Fruit fly (Drosophila melanogaster) Kc167 (cell line): ENCODE measurements around the gene Cand1.

Experiments
- Myc ChIP-seq: fragments of >200 bp; optimal IDR thresholded peaks from 2 replicates; lab custom pipeline; 2017; ENCODE audit warnings: missing external identifiers
- Sin3A ChIP-seq: fragments of >200 bp; optimal IDR thresholded peaks from 2 replicates; lab custom pipeline; 2018; ENCODE audit warnings: missing external identifiers
- h ChIP-seq: fragments of >200 bp; optimal IDR thresholded peaks from 3 replicates; lab custom pipeline; 2018; ENCODE audit warnings: missing external identifiers
- insv ChIP-seq: fragments of >200 bp; optimal IDR thresholded peaks from 3 replicates; lab custom pipeline; 2018; ENCODE audit warnings: missing external identifiers
- psq ChIP-seq: fragments of >200 bp; optimal IDR thresholded peaks from 2 replicates; lab custom pipeline; 2017; ENCODE audit warnings: missing external identifiers
- ttk ChIP-seq: sonication (Bioruptor generic); optimal IDR thresholded peaks from 2 replicates; lab custom pipeline; 2017; ENCODE audit warnings: missing external identifiers

Cand1 gene

DNA sequence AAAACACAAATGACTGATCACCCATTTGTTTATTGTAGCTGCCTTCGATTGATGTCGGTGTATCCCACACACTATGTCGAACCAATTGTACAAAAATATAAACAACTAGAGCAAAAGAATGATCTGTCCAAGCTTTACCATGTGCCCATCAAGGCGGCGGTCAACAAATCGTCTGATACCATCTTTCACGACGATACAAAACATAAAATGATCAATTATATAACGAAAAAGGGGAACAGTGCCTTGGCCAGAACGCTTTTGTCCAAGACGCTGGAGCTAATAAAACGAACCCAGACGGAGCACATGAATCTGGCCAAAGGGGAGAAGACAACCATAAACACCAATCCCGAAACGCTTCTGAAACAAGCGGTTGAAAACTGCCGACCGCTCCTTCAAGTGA lies 24.3 kb upstream of the Cand1 start:
- TF ChIP-seq insv (no peak), psq (lab: Kevin White, UChicago) (no peak)

- no peak for TF ChIP-seq Sin3A (lab: Kevin White, UChicago)
- no peak for TF ChIP-seq psq (lab: Kevin White, UChicago)
- TF ChIP-seq h (lab: Kevin White, UChicago): no peak
- TF ChIP-seq Myc (lab: Kevin White, UChicago): no peak
- no peak for TF ChIP-seq ttk (lab: Kevin White, UChicago)
- no peak for TF ChIP-seq insv
These were observed 23.8 kb upstream of the Cand1 start, which contains the start of the genes Cdk1 and mRpS7 for dm6 chr2L:10386208-10386805. TSS of gene Cdk1 (minus strand) at chr2L:10386262. TSS of gene mRpS7 (plus strand) at chr2L:10386662.

DNA sequence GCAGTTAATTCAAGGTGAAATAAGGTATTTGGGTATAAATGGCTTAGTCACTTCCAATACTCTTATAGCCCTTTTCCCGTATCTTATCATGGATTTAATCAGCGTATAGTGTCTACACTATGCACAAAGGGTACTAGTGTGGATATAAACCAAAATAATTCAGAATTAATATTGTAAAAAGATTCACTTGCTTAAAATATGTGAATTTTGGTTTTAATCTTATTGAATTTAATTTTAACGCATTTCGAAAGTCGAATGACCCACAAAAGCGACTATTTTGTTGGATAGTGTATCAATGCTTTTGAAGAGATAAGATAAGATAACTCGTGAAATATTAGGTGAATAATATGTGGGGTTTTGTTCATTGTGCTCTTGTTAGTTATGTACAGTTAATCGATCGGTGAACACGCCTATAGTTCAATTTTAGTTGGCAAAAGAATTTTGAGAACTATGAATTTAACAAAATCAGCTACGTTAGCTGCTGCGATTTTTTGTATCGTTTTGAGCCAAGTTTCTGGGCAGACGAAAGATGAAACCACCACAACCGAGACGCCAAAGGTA lies 19.5 kb upstream of the Cand1 start, which contains the start of gene CG5096:
Gene CG5096, plus strand, starts transcription at position 374 of the 561 bp plus-strand sequence.
- no peak for TF ChIP-seq Myc (lab: Kevin White, UChicago)
- no peak for TF ChIP-seq Sin3A (lab: Kevin White, UChicago)
- no peak for TF ChIP-seq h (lab: Kevin White, UChicago)
- TF ChIP-seq psq (lab: Kevin White, UChicago): no peak
- TF ChIP-seq ttk (lab: Kevin White, UChicago): no peak
- no peak for TF ChIP-seq insv

- TF ChIP-seq insv (no peak), ttk (lab: Kevin White, UChicago) (no peak), psq (lab: Kevin White, UChicago) (no peak), Sin3A (lab: Kevin White, UChicago) (no peak), h (lab: Kevin White, UChicago) (no peak), Myc (lab: Kevin White, UChicago) (no peak)
These were observed 17.4 kb upstream of the Cand1 start, which contains the start of gene gny for dm6 chr2L:10379865-10380264. TSS of gene gny (plus strand) at chr2L:10380103.

- TF ChIP-seq insv (no peak), Myc (lab: Kevin White, UChicago) (no peak), ttk (lab: Kevin White, UChicago) (no peak), psq (lab: Kevin White, UChicago) (no peak), h (lab: Kevin White, UChicago) (no peak), Sin3A (lab: Kevin White, UChicago) (no peak)
These were observed 16.1 kb upstream of the Cand1 start for dm6 chr2L:10378631-10379030.

dm6 chr2L:10376276-10376675 lies 13.8 kb upstream of the Cand1 start:
- TF ChIP-seq Sin3A (lab: Kevin White, UChicago): no peak

- TF ChIP-seq h (lab: Kevin White, UChicago): no peak
- no peak for TF ChIP-seq insv
- TF ChIP-seq Sin3A (lab: Kevin White, UChicago): no peak
- TF ChIP-seq psq (lab: Kevin White, UChicago): no peak
- TF ChIP-seq ttk (lab: Kevin White, UChicago): no peak
- no peak for TF ChIP-seq Myc (lab: Kevin White, UChicago)
These were observed 13.1 kb upstream of the Cand1 start, which contains the start of the genes CG33303 and dpr19 for dm6 chr2L:10375464-10376236. TSS of gene CG33303 (minus strand) at chr2L:10375757. TSS of gene dpr19 (plus strand) at chr2L:10376168.

- no peak for TF ChIP-seq Sin3A (lab: Kevin White, UChicago)
- TF ChIP-seq Myc (lab: Kevin White, UChicago): no peak
- TF ChIP-seq insv: no peak
- TF ChIP-seq ttk (lab: Kevin White, UChicago): no peak
- TF ChIP-seq psq (lab: Kevin White, UChicago): no peak
- no peak for TF ChIP-seq h (lab: Kevin White, UChicago)
These were observed 11.2 kb upstream of the Cand1 start, which contains the start of gene rho-5 for dm6 chr2L:10373605-10374269. TSS of gene rho-5 (minus strand) at chr2L:10373900.

DNA sequence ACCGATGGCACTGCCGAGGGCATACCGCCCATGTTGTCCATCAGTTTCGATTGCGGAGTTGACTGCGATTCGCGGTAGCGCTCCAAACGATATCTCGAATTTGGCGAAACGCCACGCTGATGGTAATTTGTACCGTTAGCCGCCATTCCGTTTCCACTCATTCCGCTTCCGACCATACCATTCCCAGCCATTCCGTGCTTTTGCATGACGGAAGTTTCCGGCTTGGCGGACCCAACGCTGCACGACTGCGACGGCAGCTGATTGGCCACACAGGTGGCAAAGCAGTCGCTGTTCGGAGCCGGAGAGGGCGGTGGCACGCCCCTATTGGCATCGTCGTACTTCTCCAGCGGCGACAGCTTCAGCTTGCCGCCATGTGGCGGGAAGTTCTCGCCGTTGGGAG lies 9.8 kb upstream of the Cand1 start:
- TF ChIP-seq h (lab: Kevin White, UChicago) (no peak), insv (no peak), Sin3A (lab: Kevin White, UChicago) (no peak), ttk (lab: Kevin White, UChicago) (no peak), Myc (lab: Kevin White, UChicago) (no peak), psq (lab: Kevin White, UChicago) (no peak)

DNA sequence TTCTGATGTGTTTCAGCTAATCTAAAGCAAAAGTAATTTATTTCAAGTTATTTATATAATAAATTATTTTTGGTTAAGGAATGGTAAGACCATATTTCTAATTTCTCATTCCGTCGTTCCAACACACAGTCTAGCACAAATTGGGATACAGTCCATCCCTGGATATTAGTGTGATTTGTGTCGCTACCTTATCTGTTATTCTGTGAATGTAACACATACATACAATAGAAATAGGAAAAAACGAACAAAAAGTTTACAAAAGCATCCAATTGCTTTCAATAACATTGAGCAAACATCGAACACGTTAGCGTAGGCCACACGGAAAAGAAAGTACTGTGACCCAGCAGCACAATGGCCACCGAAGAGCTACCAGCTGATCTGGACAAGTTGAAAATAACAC lies 4.0 kb upstream of the Cand1 start, which contains the start of gene CG5056:
Gene CG5056, plus strand, starts transcription at position 168 of the 400 bp plus-strand sequence.
- TF ChIP-seq insv (no peak), Sin3A (lab: Kevin White, UChicago) (no peak), h (lab: Kevin White, UChicago) (no peak), Myc (lab: Kevin White, UChicago) (no peak), psq (lab: Kevin White, UChicago) (no peak), ttk (lab: Kevin White, UChicago) (no peak)

DNA sequence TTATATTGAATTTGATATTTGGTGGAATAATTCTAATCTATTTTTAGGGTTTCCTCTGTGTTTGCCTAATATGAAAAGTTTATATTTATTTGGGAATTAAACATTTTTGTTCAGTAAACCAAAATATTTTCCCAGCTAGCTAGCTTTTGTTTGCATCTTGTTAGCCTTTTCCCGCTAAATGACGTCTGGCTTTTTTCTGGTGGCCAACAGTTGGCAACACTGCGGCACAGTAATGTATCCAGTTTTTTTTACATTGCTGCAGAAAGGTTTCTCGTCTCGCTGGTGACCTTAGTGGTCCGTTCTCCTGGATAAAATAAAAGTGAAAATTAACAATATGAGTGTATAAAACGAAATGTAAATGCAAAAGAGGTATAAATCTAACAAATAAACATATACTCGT lies 1.7 kb upstream of the Cand1 start, which contains the start of gene lft:
Gene lft, plus strand, starts transcription at position 243 of the 400 bp plus-strand sequence.
- TF ChIP-seq Sin3A (lab: Kevin White, UChicago) (no peak), ttk (lab: Kevin White, UChicago) (no peak), h (lab: Kevin White, UChicago) (no peak), insv (no peak), Myc (lab: Kevin White, UChicago) (no peak), psq (lab: Kevin White, UChicago) (no peak)
